Fruit fly (Drosophila melanogaster) whole organism, embryonic: Measurements from ENCODE around the gene CtBP.
A peak's percentile ranks its signal among the peaks of the same experiment; 100 is the strongest.

Experiments
- Atf-2 ChIP-seq: fragments of 200-800 bp; sonication (Bioruptor generic); optimal IDR thresholded peaks from 2 replicates; lab custom pipeline; 2016; ENCODE audit warnings: missing biosample characterization, missing genetic modification characterization
- CG11247 ChIP-seq: fragments of 200-800 bp; sonication (Bioruptor generic); IDR thresholded peaks from 2 replicates; pipeline ENCODE4 v1.3.6; 2022; ENCODE audit warnings: missing biosample characterization, missing genetic modification characterization
- CG11398 ChIP-seq: fragments of 200-800 bp; sonication (Bioruptor generic); optimal IDR thresholded peaks from 2 replicates; lab custom pipeline; 2016; ENCODE audit warnings: missing biosample characterization, missing genetic modification characterization
- CG1233 ChIP-seq: fragments of 200-800 bp; sonication (Bioruptor generic); optimal IDR thresholded peaks from 4 replicates; lab custom pipeline; 2018; ENCODE audit warnings: missing biosample characterization, mild to moderate bottlenecking, missing genetic modification characterization
- CG13296 ChIP-seq: fragments of 200-800 bp; sonication (Bioruptor generic); optimal IDR thresholded peaks from 3 replicates; lab custom pipeline; 2018; ENCODE audit warnings: missing biosample characterization, mild to moderate bottlenecking, missing genetic modification characterization
- CG17359 ChIP-seq: fragments of 200-800 bp; sonication (Bioruptor generic); optimal IDR thresholded peaks from 3 replicates; lab custom pipeline; 2018; ENCODE audit warnings: missing biosample characterization, mild to moderate bottlenecking, missing genetic modification characterization, moderate library complexity
- CG18599 ChIP-seq: fragments of 200-800 bp; sonication (Bioruptor generic); optimal IDR thresholded peaks from 3 replicates; lab custom pipeline; 2017; ENCODE audit warnings: missing biosample characterization, missing genetic modification characterization, mild to moderate bottlenecking, moderate library complexity, missing genetic modification reagents
- CG2129 ChIP-seq: fragments of 200-800 bp; sonication (Bioruptor generic); IDR thresholded peaks from 2 replicates; pipeline ENCODE4 v1.3.6; 2022; ENCODE audit warnings: missing biosample characterization, missing genetic modification characterization; ENCODE audit not compliant: partially characterized antibody
- CG34422 ChIP-seq: fragments of 200-800 bp; sonication (Bioruptor generic); IDR thresholded peaks from 3 replicates; pipeline ENCODE4 v1.3.6; 2022; ENCODE audit warnings: missing biosample characterization, missing genetic modification characterization
- CG3995 ChIP-seq: fragments of 200-800 bp; sonication (Bioruptor generic); optimal IDR thresholded peaks from 3 replicates; lab custom pipeline; 2016; ENCODE audit warnings: missing biosample characterization, missing genetic modification characterization
- CG4707 ChIP-seq: fragments of 200-800 bp; sonication (Bioruptor generic); optimal IDR thresholded peaks from 2 replicates; lab custom pipeline; 2018; ENCODE audit warnings: missing biosample characterization, mild to moderate bottlenecking, missing genetic modification characterization, moderate library complexity
- CG6175 ChIP-seq: fragments of 200-800 bp; sonication (Bioruptor generic); IDR thresholded peaks from 3 replicates; pipeline ENCODE4 v1.3.6; 2022; ENCODE audit warnings: missing biosample characterization, missing genetic modification characterization
- CG6254 ChIP-seq: fragments of 200-800 bp; sonication (Bioruptor generic); optimal IDR thresholded peaks from 3 replicates; lab custom pipeline; 2017; ENCODE audit warnings: mild to moderate bottlenecking, missing biosample characterization, missing genetic modification reagents, missing genetic modification characterization
- CG6689 ChIP-seq: fragments of 200-800 bp; sonication (Bioruptor generic); IDR thresholded peaks from 2 replicates; pipeline ENCODE4 v1.3.6; 2022; ENCODE audit warnings: missing biosample characterization, missing genetic modification characterization
- CG6765 ChIP-seq: fragments of 200-800 bp; sonication (Bioruptor generic); optimal IDR thresholded peaks from 3 replicates; lab custom pipeline; 2017; ENCODE audit warnings: missing biosample characterization, mild to moderate bottlenecking, missing genetic modification characterization
- CG6854 ChIP-seq: fragments of 200-800 bp; sonication (Bioruptor generic); optimal IDR thresholded peaks from 3 replicates; lab custom pipeline; 2017; ENCODE audit warnings: missing biosample characterization, mild to moderate bottlenecking, missing genetic modification characterization
- CG7839 ChIP-seq: fragments of 200-800 bp; sonication (Bioruptor generic); optimal IDR thresholded peaks from 3 replicates; lab custom pipeline; 2018; ENCODE audit warnings: missing biosample characterization, mild to moderate bottlenecking, missing genetic modification characterization, moderate library complexity
- CG8359 ChIP-seq: fragments of 200-800 bp; sonication (Bioruptor generic); optimal IDR thresholded peaks from 2 replicates; lab custom pipeline; 2017; ENCODE audit warnings: missing biosample characterization, mild to moderate bottlenecking, missing genetic modification characterization, borderline replicate concordance
- CG9727 ChIP-seq: fragments of 200-800 bp; sonication (Bioruptor generic); optimal IDR thresholded peaks from 3 replicates; lab custom pipeline; 2017; ENCODE audit warnings: missing biosample characterization, mild to moderate bottlenecking, missing genetic modification characterization
- CG9817 ChIP-seq: fragments of 200-800 bp; sonication (Bioruptor generic); optimal IDR thresholded peaks from 2 replicates; lab custom pipeline; 2018; ENCODE audit warnings: missing biosample characterization, mild to moderate bottlenecking, missing genetic modification characterization, moderate library complexity
- CG9876 ChIP-seq: fragments of 200-800 bp; sonication (Bioruptor generic); optimal IDR thresholded peaks from 2 replicates; lab custom pipeline; 2016; ENCODE audit warnings: missing biosample characterization, missing genetic modification characterization
- Camta ChIP-seq: fragments of 200-800 bp; sonication (Bioruptor generic); optimal IDR thresholded peaks from 2 replicates; lab custom pipeline; 2016; ENCODE audit warnings: missing biosample characterization, missing genetic modification characterization
- HLH3B ChIP-seq: fragments of 200-800 bp; sonication (Bioruptor generic); IDR thresholded peaks from 2 replicates; pipeline ENCODE4 v1.3.6; 2022; ENCODE audit warnings: missing biosample characterization, missing genetic modification characterization
- HLH4C ChIP-seq: fragments of 200-800 bp; sonication (Bioruptor generic); IDR thresholded peaks from 3 replicates; pipeline ENCODE4 v1.3.6; 2022; ENCODE audit warnings: missing biosample characterization, missing genetic modification characterization; ENCODE audit not compliant: partially characterized antibody
- Hr51 ChIP-seq, 2 experiments: fragments of 200-800 bp; sonication (Bioruptor generic); optimal IDR thresholded peaks; 2 replicates in 1 of 2; 3 replicates in 1 of 2; lab custom pipeline; 2016 to 2018; ENCODE audit warnings: missing biosample characterization in 2 of 2, missing genetic modification characterization in 2 of 2, mild to moderate bottlenecking in 1 of 2, moderate library complexity in 1 of 2
- Lim3 ChIP-seq: fragments of 200-800 bp; sonication (Bioruptor generic); IDR thresholded peaks from 2 replicates; pipeline ENCODE4 v1.3.6; 2022; ENCODE audit warnings: missing biosample characterization, missing genetic modification characterization
- Mrtf ChIP-seq: fragments of 200-800 bp; sonication (Bioruptor generic); IDR thresholded peaks from 3 replicates; pipeline ENCODE4 v1.3.6; 2022; ENCODE audit warnings: missing biosample characterization, missing genetic modification characterization
- Sox102F ChIP-seq: fragments of 200-800 bp; sonication (Bioruptor generic); optimal IDR thresholded peaks from 2 replicates; lab custom pipeline; 2018; ENCODE audit warnings: missing biosample characterization, mild to moderate bottlenecking, missing genetic modification characterization, moderate library complexity
- Vsx1 ChIP-seq: fragments of 200-800 bp; sonication (Bioruptor generic); optimal IDR thresholded peaks from 2 replicates; lab custom pipeline; 2017; ENCODE audit warnings: missing biosample characterization, mild to moderate bottlenecking, missing genetic modification characterization, missing genetic modification reagents
- al ChIP-seq: fragments of 200-800 bp; sonication (Bioruptor generic); IDR thresholded peaks from 2 replicates; pipeline ENCODE4 v1.3.6; 2022; ENCODE audit warnings: missing biosample characterization, missing genetic modification characterization
- ara ChIP-seq: fragments of 200-800 bp; sonication (Bioruptor generic); IDR thresholded peaks from 2 replicates; pipeline ENCODE4 v1.3.6; 2022; ENCODE audit warnings: missing biosample characterization, missing genetic modification characterization
- ato ChIP-seq: fragments of 200-800 bp; sonication (Bioruptor generic); IDR thresholded peaks from 2 replicates; pipeline ENCODE4 v1.3.6; 2022; ENCODE audit warnings: missing biosample characterization, missing genetic modification characterization; ENCODE audit not compliant: partially characterized antibody
- bab2 ChIP-seq: fragments of 200-800 bp; sonication (Bioruptor generic); optimal IDR thresholded peaks from 2 replicates; lab custom pipeline; 2016; ENCODE audit warnings: missing biosample characterization, missing genetic modification characterization
- btn ChIP-seq: fragments of 200-800 bp; sonication (Bioruptor generic); optimal IDR thresholded peaks from 2 replicates; lab custom pipeline; 2016; ENCODE audit warnings: missing biosample characterization, missing genetic modification characterization
- cwo ChIP-seq: fragments of 200-800 bp; sonication (Bioruptor generic); optimal IDR thresholded peaks from 3 replicates; lab custom pipeline; 2017; ENCODE audit warnings: missing biosample characterization, missing genetic modification characterization, mild to moderate bottlenecking, moderate library complexity, missing genetic modification reagents
- eve ChIP-seq, 2 experiments: fragments of >200 bp; optimal IDR thresholded peaks; 2 replicates each; lab custom pipeline; 2017; ENCODE audit warnings: missing biosample characterization in 2 of 2, missing genetic modification characterization in 2 of 2
- ken ChIP-seq: fragments of 200-800 bp; sonication (Bioruptor generic); IDR thresholded peaks from 3 replicates; pipeline ENCODE4 v1.3.6; 2022; ENCODE audit warnings: missing biosample characterization, missing genetic modification characterization
- klu ChIP-seq: fragments of 200-800 bp; sonication (Bioruptor generic); IDR thresholded peaks from 2 replicates; pipeline ENCODE4 v1.3.6; 2022; ENCODE audit warnings: missing biosample characterization, missing genetic modification characterization
- kni ChIP-seq: fragments of 200-800 bp; sonication (Bioruptor generic); optimal IDR thresholded peaks from 3 replicates; lab custom pipeline; 2017; ENCODE audit warnings: mild to moderate bottlenecking, missing biosample characterization, missing genetic modification reagents, missing genetic modification characterization
- lmd ChIP-seq: fragments of 200-800 bp; sonication (Bioruptor generic); IDR thresholded peaks from 2 replicates; pipeline ENCODE4 v1.3.6; 2022; ENCODE audit warnings: missing biosample characterization, missing genetic modification characterization
- mld ChIP-seq: fragments of 200-800 bp; sonication (Bioruptor generic); IDR thresholded peaks from 3 replicates; pipeline ENCODE4 v1.3.6; 2022; ENCODE audit warnings: missing biosample characterization, missing genetic modification characterization; ENCODE audit not compliant: partially characterized antibody
- nom ChIP-seq: fragments of 200-800 bp; sonication (Bioruptor generic); optimal IDR thresholded peaks from 2 replicates; lab custom pipeline; 2017; ENCODE audit warnings: missing biosample characterization, missing genetic modification characterization, mild to moderate bottlenecking, moderate library complexity, missing genetic modification reagents
- org-1 ChIP-seq: fragments of 200-800 bp; sonication (Bioruptor generic); optimal IDR thresholded peaks from 2 replicates; lab custom pipeline; 2017; ENCODE audit warnings: missing biosample characterization, missing genetic modification characterization
- ro ChIP-seq: fragments of 200-800 bp; sonication (Bioruptor generic); IDR thresholded peaks from 2 replicates; pipeline ENCODE4 v1.3.6; 2022; ENCODE audit warnings: missing biosample characterization, missing genetic modification characterization
- schlank ChIP-seq: fragments of 200-800 bp; sonication (Bioruptor generic); optimal IDR thresholded peaks from 2 replicates; lab custom pipeline; 2018; ENCODE audit warnings: missing biosample characterization, mild to moderate bottlenecking, missing genetic modification characterization
- stc ChIP-seq: fragments of 200-800 bp; sonication (Bioruptor generic); IDR thresholded peaks from 2 replicates; pipeline ENCODE4 v1.3.6; 2022; ENCODE audit warnings: missing biosample characterization, missing genetic modification characterization
- stwl ChIP-seq: fragments of 200-800 bp; sonication (Bioruptor generic); optimal IDR thresholded peaks from 3 replicates; lab custom pipeline; 2018; ENCODE audit warnings: missing biosample characterization, mild to moderate bottlenecking, missing genetic modification characterization, moderate library complexity
- tin ChIP-seq: fragments of 200-800 bp; sonication (Bioruptor generic); optimal IDR thresholded peaks from 3 replicates; lab custom pipeline; 2016; ENCODE audit warnings: missing biosample characterization, missing genetic modification characterization
- zf30C ChIP-seq: fragments of 200-800 bp; sonication (Bioruptor generic); optimal IDR thresholded peaks from 3 replicates; lab custom pipeline; 2018; ENCODE audit warnings: missing biosample characterization, mild to moderate bottlenecking, missing genetic modification characterization

The CtBP gene

dm6 chr3R:12997550-12998233 is 13.8 kb upstream of the CtBP start, which contains the start of the genes CG17327, CG44194 and CG7518 (continued):
- TF ChIP-seq CG17359 (tag; lab: Kevin White, UChicago): no peak
- no peak for TF ChIP-seq mld (GFP tag; lab: Robert Waterston, UW)
- no peak for TF ChIP-seq Atf-2 (GFP tag; lab: Kevin White, UChicago)
- TF ChIP-seq bab2 (GFP tag; lab: Kevin White, UChicago): peak; percentile 39
- TF ChIP-seq ro: no peak
- no peak for TF ChIP-seq kni (GFP tag; lab: Kevin White, UChicago)
- no peak for TF ChIP-seq CG18599 (GFP tag; lab: Kevin White, UChicago)
- TF ChIP-seq CG2129 (GFP tag; lab: Robert Waterston, UW): no peak
- TF ChIP-seq stc (GFP tag; lab: Robert Waterston, UW): no peak
- no peak for TF ChIP-seq CG1233
- TF ChIP-seq ken (GFP tag; lab: Robert Waterston, UW): no peak
- no peak for TF ChIP-seq cwo (GFP tag; lab: Kevin White, UChicago)
- TF ChIP-seq org-1 (GFP tag; lab: Kevin White, UChicago): no peak
- no peak for TF ChIP-seq btn
- peak; percentile 18 for TF ChIP-seq tin (GFP tag; lab: Kevin White, UChicago)
- TF ChIP-seq Lim3 (GFP tag; lab: Robert Waterston, UW): no peak
- no peak for TF ChIP-seq eve (GFP tag; optimal IDR thresholded peaks at IDR 0.05; lab: Kevin White, UChicago)
- TF ChIP-seq CG6689 (GFP tag; lab: Robert Waterston, UW): no peak
- TF ChIP-seq CG6854 (GFP tag; lab: Kevin White, UChicago): no peak
- no peak; the same call in 1 of the 2 replicates for TF ChIP-seq lmd (GFP tag; lab: Robert Waterston, UW)
- no peak for TF ChIP-seq CG7839 (tag; lab: Kevin White, UChicago)
- no peak for TF ChIP-seq CG13296 (GFP tag; lab: Kevin White, UChicago)
- TF ChIP-seq klu (GFP tag; lab: Robert Waterston, UW): no peak
- TF ChIP-seq CG9817 (tag; lab: Kevin White, UChicago): no peak
- no peak for TF ChIP-seq ara (GFP tag; lab: Robert Waterston, UW)
- TF ChIP-seq Camta (GFP tag; lab: Kevin White, UChicago): peak; percentile 40
- no peak for TF ChIP-seq Mrtf
- no peak for TF ChIP-seq Sox102F
- no peak for TF ChIP-seq nom
- no peak for TF ChIP-seq CG9876 (GFP tag; lab: Kevin White, UChicago)
- TF ChIP-seq HLH4C: 0 out of 3 replicates have a peak, but pooled peaks have one; percentile 28
- TF ChIP-seq CG9727 (GFP tag; lab: Kevin White, UChicago): peak; percentile 32
- TF ChIP-seq CG6765 (GFP tag; lab: Kevin White, UChicago): no peak
- TF ChIP-seq CG11247 (GFP tag; lab: Robert Waterston, UW): no peak
- TF ChIP-seq Vsx1 (GFP tag; lab: Kevin White, UChicago): no peak
- TF ChIP-seq al (GFP tag; lab: Robert Waterston, UW): peak; percentile 26; the same call in 1 of the 2 replicates
- TF ChIP-seq ato (GFP tag; lab: Robert Waterston, UW): no peak
- peak; percentile 83 for TF ChIP-seq CG3995 (GFP tag; lab: Kevin White, UChicago)
- TF ChIP-seq CG4707: no peak
- no peak for TF ChIP-seq CG11398
- no peak for TF ChIP-seq schlank (tag; lab: Kevin White, UChicago)
- TF ChIP-seq CG6254: no peak
- TF ChIP-seq CG8359 (GFP tag; lab: Kevin White, UChicago): no peak
- no peak for TF ChIP-seq CG6175 (GFP tag; lab: Robert Waterston, UW)
- TF ChIP-seq CG34422 (GFP tag; lab: Robert Waterston, UW): peak; percentile 35; the same call in 1 of the 3 replicates
- no peak for TF ChIP-seq HLH3B
- TF ChIP-seq Hr51 (GFP tag; optimal IDR thresholded peaks at IDR 0.05; lab: Kevin White, UChicago): no peak
- peak; percentile 41 for TF ChIP-seq stwl
- no peak for TF ChIP-seq zf30C (GFP tag; lab: Kevin White, UChicago)
